Worm (Caenorhabditis elegans) whole organism, L1 larva: ENCODE results near the gene clec-61.

Experiments used
- ceh-63 ChIP-seq: fragments of 200-800 bp; sonication (Bioruptor generic); optimal IDR thresholded peaks from 2 replicates; lab custom pipeline; 2018; ENCODE audit warnings: mild to moderate bottlenecking, missing genetic modification characterization, missing compliant biosample characterization
- ces-1 ChIP-seq: fragments of 150-350 bp; optimal IDR thresholded peaks from 2 replicates; lab custom pipeline; 2014; ENCODE audit warnings: missing biosample characterization, missing genetic modification reagents, missing genetic modification characterization
- grh-1 ChIP-seq: fragments of 200-800 bp; sonication (Bioruptor generic); IDR thresholded peaks from 2 replicates; pipeline ENCODE4 v1.3.6; 2022; ENCODE audit warnings: missing genetic modification reagents, missing genetic modification characterization, missing compliant biosample characterization
- hlh-4 ChIP-seq: sonication (generic microtip); optimal IDR thresholded peaks from 2 replicates; lab custom pipeline; 2016; ENCODE audit warnings: mild to moderate bottlenecking, missing genetic modification characterization, missing compliant biosample characterization
- mdl-1 ChIP-seq, 2 experiments: fragments of 150-350 bp; optimal IDR thresholded peaks; 2 replicates each; lab custom pipeline; 2014 to 2017; ENCODE audit warnings: missing biosample characterization in 2 of 2, missing genetic modification characterization in 2 of 2, inconsistent platforms in 1 of 2
- nhr-12 ChIP-seq: sonication (generic microtip); optimal IDR thresholded peaks from 2 replicates; lab custom pipeline; 2017; ENCODE audit warnings: missing biosample characterization, missing genetic modification characterization
- pax-3 ChIP-seq: fragments of 200-800 bp; sonication (Bioruptor generic); optimal IDR thresholded peaks from 2 replicates; lab custom pipeline; 2018; ENCODE audit warnings: mild to moderate bottlenecking, missing genetic modification characterization, moderate library complexity, missing compliant biosample characterization
- rnt-1 ChIP-seq: sonication (generic microtip); optimal IDR thresholded peaks from 2 replicates; lab custom pipeline; 2016; ENCODE audit warnings: mild to moderate bottlenecking, missing genetic modification characterization, moderate library complexity, missing compliant biosample characterization
- unc-62 ChIP-seq: fragments of 150-350 bp; optimal IDR thresholded peaks from 2 replicates; lab custom pipeline; 2014; ENCODE audit warnings: missing biosample characterization, missing genetic modification reagents, missing genetic modification characterization
- ztf-4 ChIP-seq: fragments of 150-350 bp; optimal IDR thresholded peaks from 2 replicates; lab custom pipeline; 2014; ENCODE audit warnings: missing biosample characterization, missing genetic modification characterization

- no peak for TF ChIP-seq pax-3
- no peak for TF ChIP-seq ztf-4 (tag; lab: Kevin White, UChicago)
- no peak for TF ChIP-seq mdl-1 (tag; optimal IDR thresholded peaks at IDR 0.05; lab: Kevin White, UChicago)
- no peak for TF ChIP-seq grh-1 (GFP tag; lab: Robert Waterston, UW)
- no peak for TF ChIP-seq unc-62 (GFP tag; lab: Kevin White, UChicago)
- TF ChIP-seq rnt-1 (tag; lab: Kevin White, UChicago), result no peak
- TF ChIP-seq ceh-63, result no peak
- TF ChIP-seq ces-1 (GFP tag; lab: Kevin White, UChicago), result no peak
- TF ChIP-seq nhr-12 (tag; lab: Kevin White, UChicago), result no peak
- TF ChIP-seq hlh-4 (tag; lab: Kevin White, UChicago), result no peak
Measured at ce11 chrII:10485640-10486039, 4.7 kb downstream of the clec-61 start.
